Worm (Caenorhabditis elegans) whole organism, L4 larva: Measurements from ENCODE around the gene sma-5.
A peak's percentile ranks its signal among the peaks of the same experiment; 100 is the strongest.

ENCODE experiments used
- D1046.2 ChIP-seq: fragments of 200-800 bp; sonication (Bioruptor generic); IDR thresholded peaks from 2 replicates; pipeline ENCODE4 v1.3.6; 2022; ENCODE audit warnings: missing genetic modification characterization, missing compliant biosample characterization
- Y105C5A.15 ChIP-seq: fragments of 200-800 bp; sonication (Bioruptor generic); IDR thresholded peaks from 2 replicates; pipeline ENCODE4 v1.3.6; 2022; ENCODE audit warnings: missing genetic modification characterization, missing compliant biosample characterization
- Y48G9A.11 ChIP-seq: fragments of 200-800 bp; sonication (Bioruptor generic); IDR thresholded peaks from 2 replicates; pipeline ENCODE4 v1.3.6; 2022; ENCODE audit warnings: missing genetic modification reagents, missing genetic modification characterization, missing compliant biosample characterization
- Y75B8A.6 ChIP-seq: fragments of 200-800 bp; sonication (Bioruptor generic); IDR thresholded peaks from 2 replicates; pipeline ENCODE4 v1.3.6; 2022; ENCODE audit warnings: missing genetic modification reagents, missing genetic modification characterization, missing compliant biosample characterization
- ZK546.5 ChIP-seq, 2 experiments: sonication (generic microtip); optimal IDR thresholded peaks; 2 replicates each; lab custom pipeline; 2017; ENCODE audit warnings: missing biosample characterization in 2 of 2, missing genetic modification characterization in 2 of 2
- aha-1 ChIP-seq: fragments of 150-350 bp; peaks from one replicate; lab custom pipeline; 2014; ENCODE audit warnings: missing biosample characterization, missing genetic modification characterization
- ceh-20 ChIP-seq: fragments of 200-800 bp; sonication (Bioruptor generic); IDR thresholded peaks from 2 replicates; pipeline ENCODE4 v1.3.6; 2022; ENCODE audit warnings: missing genetic modification reagents, missing genetic modification characterization, missing compliant biosample characterization
- ceh-28 ChIP-seq: fragments of 150-350 bp; optimal IDR thresholded peaks from 2 replicates; lab custom pipeline; 2014; ENCODE audit warnings: missing biosample characterization, missing genetic modification reagents, missing genetic modification characterization
- ceh-44 ChIP-seq: fragments of 200-800 bp; sonication (Bioruptor generic); IDR thresholded peaks from 2 replicates; pipeline ENCODE4 v1.3.6; 2022; ENCODE audit warnings: missing genetic modification reagents, missing genetic modification characterization, missing compliant biosample characterization
- ceh-82 ChIP-seq: sonication (generic microtip); optimal IDR thresholded peaks from 2 replicates; lab custom pipeline; 2017; ENCODE audit warnings: missing biosample characterization, missing genetic modification characterization
- daf-16 ChIP-seq, 3 experiments: sonication (generic microtip); optimal IDR thresholded peaks; 2 replicates each; lab custom pipeline; 2016 to 2017; ENCODE audit warnings: missing genetic modification characterization in 3 of 3, missing genetic modification reagents in 3 of 3, mild to moderate bottlenecking in 2 of 3, missing compliant biosample characterization in 2 of 3, missing biosample characterization in 1 of 3, moderate library complexity in 1 of 3
- dmd-6 ChIP-seq: fragments of 200-800 bp; sonication (Bioruptor generic); IDR thresholded peaks from 2 replicates; pipeline ENCODE4 v1.3.6; 2022; ENCODE audit warnings: missing genetic modification reagents, missing genetic modification characterization, missing compliant biosample characterization
- dmd-8 ChIP-seq: fragments of 200-800 bp; sonication (Bioruptor generic); IDR thresholded peaks from 2 replicates; pipeline ENCODE4 v1.3.6; 2022; ENCODE audit warnings: missing genetic modification characterization, missing compliant biosample characterization
- dmd-9 ChIP-seq: fragments of 200-800 bp; sonication (Bioruptor generic); IDR thresholded peaks from 2 replicates; pipeline ENCODE4 v1.3.6; 2022; ENCODE audit warnings: missing genetic modification reagents, missing genetic modification characterization, missing compliant biosample characterization
- dpl-1 ChIP-seq: fragments of 150-350 bp; optimal IDR thresholded peaks from 2 replicates; lab custom pipeline; 2014; ENCODE audit warnings: missing biosample characterization, missing genetic modification reagents, missing genetic modification characterization
- dve-1 ChIP-seq: sonication (generic microtip); optimal IDR thresholded peaks from 2 replicates; lab custom pipeline; 2017; ENCODE audit warnings: antibody characterized with exemption, mild to moderate bottlenecking, missing genetic modification characterization, missing compliant biosample characterization; ENCODE audit not compliant: insufficient read depth
- hlh-11 ChIP-seq: fragments of 200-800 bp; sonication (Bioruptor generic); optimal IDR thresholded peaks from 2 replicates; lab custom pipeline; 2018; ENCODE audit warnings: mild to moderate bottlenecking, missing genetic modification characterization, missing compliant biosample characterization
- hlh-30 ChIP-seq: sonication (generic microtip); optimal IDR thresholded peaks from 2 replicates; lab custom pipeline; 2017; ENCODE audit warnings: antibody characterized with exemption, mild to moderate bottlenecking, missing genetic modification characterization, missing compliant biosample characterization; ENCODE audit not compliant: insufficient read depth
- hmg-1.1 ChIP-seq: fragments of 200-800 bp; sonication (Bioruptor generic); IDR thresholded peaks from 2 replicates; pipeline ENCODE4 v1.3.6; 2022; ENCODE audit warnings: missing genetic modification reagents, missing genetic modification characterization, missing compliant biosample characterization
- lin-38 ChIP-seq: fragments of 200-800 bp; sonication (Bioruptor generic); IDR thresholded peaks from 2 replicates; pipeline ENCODE4 v1.3.6; 2022; ENCODE audit warnings: missing genetic modification reagents, missing genetic modification characterization, missing compliant biosample characterization
- lin-39 ChIP-seq: fragments of 150-350 bp; optimal IDR thresholded peaks from 2 replicates; lab custom pipeline; 2014; ENCODE audit warnings: missing biosample characterization, missing genetic modification reagents, missing genetic modification characterization
- lir-3 ChIP-seq: sonication (generic microtip); optimal IDR thresholded peaks from 2 replicates; lab custom pipeline; 2016; ENCODE audit warnings: mild to moderate bottlenecking, missing genetic modification characterization, missing compliant biosample characterization
- madf-9 ChIP-seq: fragments of 200-800 bp; sonication (Bioruptor generic); conservative IDR thresholded peaks from 2 replicates; pipeline ENCODE4 v1.3.6; 2022; ENCODE audit warnings: missing genetic modification reagents, missing genetic modification characterization, missing compliant biosample characterization
- mdl-1 ChIP-seq, 2 experiments: fragments of 150-350 bp in 1 of 2; sonication (generic microtip) in 1 of 2; optimal IDR thresholded peaks; 2 replicates each; lab custom pipeline; 2014 to 2017; ENCODE audit warnings: missing biosample characterization in 2 of 2, missing genetic modification characterization in 2 of 2
- mes-2 ChIP-seq: sonication (generic microtip); optimal IDR thresholded peaks from 2 replicates; lab custom pipeline; 2016; ENCODE audit warnings: missing genotype, mild to moderate bottlenecking, missing genetic modification characterization, missing compliant biosample characterization; ENCODE audit not compliant: poor library complexity, severe bottlenecking
- mxl-2 ChIP-seq: fragments of 200-800 bp; sonication (Bioruptor generic); conservative IDR thresholded peaks from 2 replicates; pipeline ENCODE4 v1.3.6; 2022; ENCODE audit warnings: missing genetic modification reagents, missing genetic modification characterization, missing compliant biosample characterization
- mxl-3 ChIP-seq: fragments of 200-800 bp; sonication (Bioruptor generic); optimal IDR thresholded peaks from 2 replicates; lab custom pipeline; 2018; ENCODE audit warnings: mild to moderate bottlenecking, missing genetic modification characterization, missing compliant biosample characterization
- nhr-102 ChIP-seq: sonication (generic microtip); optimal IDR thresholded peaks from 2 replicates; lab custom pipeline; 2016; ENCODE audit warnings: mild to moderate bottlenecking, missing genetic modification characterization, moderate library complexity, missing compliant biosample characterization
- nhr-25 ChIP-seq: sonication (generic microtip); optimal IDR thresholded peaks from 2 replicates; lab custom pipeline; 2017; ENCODE audit warnings: missing genetic modification characterization, mild to moderate bottlenecking, missing compliant biosample characterization, antibody characterized with exemption, moderate library complexity, borderline replicate concordance; ENCODE audit not compliant: insufficient read depth
- nhr-41 ChIP-seq: fragments of 200-800 bp; sonication (Bioruptor generic); IDR thresholded peaks from 2 replicates; pipeline ENCODE4 v1.3.6; 2022; ENCODE audit warnings: missing genetic modification reagents, missing genetic modification characterization, missing compliant biosample characterization
- nhr-48 ChIP-seq: sonication (generic microtip); optimal IDR thresholded peaks from 2 replicates; lab custom pipeline; 2016; ENCODE audit warnings: mild to moderate bottlenecking, missing genetic modification characterization, missing compliant biosample characterization
- nhr-6 ChIP-seq: fragments of 150-350 bp; optimal IDR thresholded peaks from 2 replicates; lab custom pipeline; 2014; ENCODE audit warnings: missing biosample characterization, missing genetic modification characterization
- pha-4 ChIP-seq, 2 experiments: fragments of 150-350 bp in 1 of 2; fragments of 200-800 bp in 1 of 2; sonication (Bioruptor generic) in 1 of 2; IDR thresholded peaks in 1 of 2; optimal IDR thresholded peaks in 1 of 2; 2 replicates each; pipeline versions ENCODE4 v1.3.6 to Lab custom; 2014 to 2022; ENCODE audit warnings: missing genetic modification characterization in 2 of 2, missing genetic modification reagents in 2 of 2, missing biosample characterization in 1 of 2, missing compliant biosample characterization in 1 of 2
- php-3 ChIP-seq: fragments of 200-800 bp; sonication (Bioruptor generic); IDR thresholded peaks from 2 replicates; pipeline ENCODE4 v1.3.6; 2022; ENCODE audit warnings: missing genetic modification reagents, missing genetic modification characterization, missing compliant biosample characterization
- pqm-1 ChIP-seq: sonication (generic microtip); optimal IDR thresholded peaks from 2 replicates; lab custom pipeline; 2017; ENCODE audit warnings: missing biosample characterization, missing genetic modification characterization
- set-16 ChIP-seq: fragments of 200-800 bp; sonication (Bioruptor generic); IDR thresholded peaks from 2 replicates; pipeline ENCODE4 v1.3.6; 2022; ENCODE audit warnings: missing genetic modification reagents, missing genetic modification characterization, missing compliant biosample characterization
- spr-1 ChIP-seq: sonication (generic microtip); optimal IDR thresholded peaks from 2 replicates; lab custom pipeline; 2016; ENCODE audit warnings: mild to moderate bottlenecking, missing genetic modification characterization, missing compliant biosample characterization
- tag-97 ChIP-seq: fragments of 200-800 bp; sonication (Bioruptor generic); IDR thresholded peaks from 2 replicates; pipeline ENCODE4 v1.3.6; 2022; ENCODE audit warnings: missing genetic modification characterization, missing compliant biosample characterization
- unc-62 ChIP-seq, 3 experiments: fragments of 150-350 bp in 1 of 3; sonication (generic microtip); optimal IDR thresholded peaks in 2 of 3; peaks in 1 of 3; 1 replicate in 1 of 3; 2 replicates in 2 of 3; lab custom pipeline; 2014 to 2017; ENCODE audit warnings: missing biosample characterization in 3 of 3, missing genetic modification characterization in 3 of 3, missing genetic modification reagents in 3 of 3, missing genotype in 1 of 3
- zfp-3 ChIP-seq: fragments of 200-800 bp; sonication (Bioruptor generic); conservative IDR thresholded peaks from 2 replicates; pipeline ENCODE4 v1.3.6; 2022; ENCODE audit warnings: missing genetic modification reagents, missing genetic modification characterization, missing compliant biosample characterization
- ztf-11 ChIP-seq: fragments of 150-350 bp; optimal IDR thresholded peaks from 2 replicates; lab custom pipeline; 2014; ENCODE audit warnings: missing biosample characterization, missing genetic modification characterization
- ztf-7 ChIP-seq: fragments of 150-350 bp; optimal IDR thresholded peaks from 2 replicates; lab custom pipeline; 2014; ENCODE audit warnings: missing biosample characterization, missing genetic modification characterization

The sma-5 gene

ce11 chrX:11999573-11999972 lies 5.8 kb downstream of the sma-5 start:
- TF ChIP-seq pqm-1 (tag; lab: Kevin White, UChicago) (peak; percentile 40), hlh-11 (tag; lab: Kevin White, UChicago) (peak; percentile 0), pha-4 (GFP tag; IDR thresholded peaks at IDR 0.05; lab: Robert Waterston, UW) (no peak), pha-4 (tag; optimal IDR thresholded peaks at IDR 0.05; lab: Kevin White, UChicago) (no peak), mes-2 (tag; lab: Kevin White, UChicago) (peak; percentile 3), dve-1 (tag; lab: Kevin White, UChicago) (peak; percentile 55), Y75B8A.6 (no peak), ZK546.5 (tag; optimal IDR thresholded peaks at IDR 0.05; lab: Kevin White, UChicago) (no peak), mdl-1 (tag; optimal IDR thresholded peaks at IDR 0.05; lab: Kevin White, UChicago) (no peak), Y105C5A.15 (GFP tag; lab: Robert Waterston, UW) (no peak), dmd-6 (GFP tag; lab: Robert Waterston, UW) (peak; percentile 55), lin-38 (GFP tag; lab: Robert Waterston, UW) (no peak), nhr-48 (peak; percentile 30), daf-16 (GFP tag; optimal IDR thresholded peaks at IDR 0.05; lab: Kevin White, UChicago) (no peak), daf-16 (tag; optimal IDR thresholded peaks at IDR 0.05; lab: Kevin White, UChicago) (peak; percentile 41), hlh-30 (tag; lab: Kevin White, UChicago) (no peak), nhr-25 (tag; lab: Kevin White, UChicago) (no peak), dmd-9 (GFP tag; lab: Robert Waterston, UW) (no peak), ztf-11 (tag; lab: Kevin White, UChicago) (no peak), nhr-6 (tag; lab: Kevin White, UChicago) (no peak), hmg-1.1 (GFP tag; lab: Robert Waterston, UW) (no peak), Y48G9A.11 (GFP tag; lab: Robert Waterston, UW) (no peak), zfp-3 (no peak), tag-97 (GFP tag; lab: Robert Waterston, UW) (no peak), set-16 (GFP tag; lab: Robert Waterston, UW) (no peak), aha-1 (tag; lab: Kevin White, UChicago) (peak; percentile 8), ceh-28 (tag; lab: Kevin White, UChicago) (no peak), madf-9 (GFP tag; lab: Robert Waterston, UW) (no peak)

- TF ChIP-seq mxl-2 (GFP tag; lab: Robert Waterston, UW) (no peak), nhr-41 (no peak), spr-1 (tag; lab: Kevin White, UChicago) (no peak), dmd-8 (GFP tag; lab: Robert Waterston, UW) (no peak), php-3 (GFP tag; lab: Robert Waterston, UW) (no peak), ztf-7 (tag; lab: Kevin White, UChicago) (no peak), lin-39 (tag; lab: Kevin White, UChicago) (no peak), unc-62 (GFP tag; optimal IDR thresholded peaks at IDR 0.05 in 1 of 2; lab: Kevin White, UChicago) (no peak), unc-62 (tag; optimal IDR thresholded peaks at IDR 0.05; lab: Kevin White, UChicago) (no peak), ceh-44 (GFP tag; lab: Robert Waterston, UW) (no peak), ceh-20 (no peak), mxl-3 (GFP tag; lab: Kevin White, UChicago) (no peak), daf-16 (GFP tag; optimal IDR thresholded peaks at IDR 0.05; lab: Kevin White, UChicago) (no peak), daf-16 (tag; optimal IDR thresholded peaks at IDR 0.05; lab: Kevin White, UChicago) (peak; percentile 69), D1046.2 (GFP tag; lab: Robert Waterston, UW) (no peak), hlh-11 (tag; lab: Kevin White, UChicago) (peak; percentile 17), set-16 (GFP tag; lab: Robert Waterston, UW) (no peak), lir-3 (no peak), dpl-1 (GFP tag; lab: Kevin White, UChicago) (no peak), ceh-82 (no peak), dve-1 (tag; lab: Kevin White, UChicago) (peak; percentile 56), nhr-102 (tag; lab: Kevin White, UChicago) (no peak)
These were observed 8.7 kb downstream of the sma-5 start for ce11 chrX:11996606-11997005.
